Fruit fly (Drosophila melanogaster): ENCODE data around the gene CG13002.

CG13002 gene

dm6 chrX:16931994-16932819 lies 42.6 kb downstream of the CG13002 start:
- no peak for TF ChIP-seq Mnt (GFP tag; optimal IDR thresholded peaks at IDR 0.05)
- TF ChIP-seq Crg-1 (GFP tag; optimal IDR thresholded peaks at IDR 0.05) = no peak
- TF ChIP-seq CG5204 (GFP tag; optimal IDR thresholded peaks at IDR 0.05) = no peak
- TF ChIP-seq kay (GFP tag; ENCODE audit: borderline replicate concordance) = peak; percentile 27
- TF ChIP-seq CG14711 (tag; optimal IDR thresholded peaks at IDR 0.05) = no peak
- no peak for TF ChIP-seq cic (GFP tag; optimal IDR thresholded peaks at IDR 0.05)

- no peak for TF ChIP-seq CG12768 (GFP tag; optimal IDR thresholded peaks at IDR 0.05)
These were observed 43.3 kb downstream of the CG13002 start for dm6 chrX:16932820-16933386.

dm6 chrX:16934430-16934829 lies 44.8 kb downstream of the CG13002 start:
- TF ChIP-seq CG1620 (GFP tag; optimal IDR thresholded peaks at IDR 0.05) = no peak
- no peak for TF ChIP-seq CG5204 (GFP tag; optimal IDR thresholded peaks at IDR 0.05)
- no peak for TF ChIP-seq CG33017 (tag; optimal IDR thresholded peaks at IDR 0.05)
- no peak for TF ChIP-seq CG12768 (GFP tag; optimal IDR thresholded peaks at IDR 0.05)
- TF ChIP-seq ovo (GFP tag; optimal IDR thresholded peaks at IDR 0.05) = no peak
- TF ChIP-seq Clk (GFP tag; optimal IDR thresholded peaks at IDR 0.05) = no peak
- no peak for TF ChIP-seq kay (GFP tag; ENCODE audit: borderline replicate concordance)
- no peak for TF ChIP-seq CG14711 (tag; optimal IDR thresholded peaks at IDR 0.05)
- no peak for TF ChIP-seq Mnt (GFP tag; optimal IDR thresholded peaks at IDR 0.05)
- TF ChIP-seq Crg-1 (GFP tag; optimal IDR thresholded peaks at IDR 0.05) = no peak

- no peak for TF ChIP-seq tj (GFP tag; optimal IDR thresholded peaks at IDR 0.05)
- TF ChIP-seq Hr96 (GFP tag; optimal IDR thresholded peaks at IDR 0.05) = no peak
- no peak for TF ChIP-seq cic (GFP tag; optimal IDR thresholded peaks at IDR 0.05)
- TF ChIP-seq Clk (GFP tag; optimal IDR thresholded peaks at IDR 0.05) = no peak
- TF ChIP-seq kay (GFP tag; ENCODE audit: borderline replicate concordance) = no peak
- TF ChIP-seq CG5204 (GFP tag; optimal IDR thresholded peaks at IDR 0.05) = no peak
- no peak for TF ChIP-seq CG33017 (tag; optimal IDR thresholded peaks at IDR 0.05)
These were observed 47.1 kb downstream of the CG13002 start for dm6 chrX:16936689-16937088.

Measured in whole organism, adult.